Worm (Caenorhabditis elegans) whole organism, L3 larva: Measurements from ENCODE around the gene F23F1.4.

ENCODE experiments used
- ZK546.5 ChIP-seq: sonication (generic microtip); optimal IDR thresholded peaks from 2 replicates; lab custom pipeline; 2017; ENCODE audit warnings: missing biosample characterization, missing genetic modification characterization
- elt-1 ChIP-seq: fragments of 150-350 bp; optimal IDR thresholded peaks from 2 replicates; lab custom pipeline; 2014; ENCODE audit warnings: missing biosample characterization, missing genetic modification characterization
- lin-15B ChIP-seq: fragments of 150-350 bp; optimal IDR thresholded peaks from 2 replicates; lab custom pipeline; 2014; ENCODE audit warnings: missing biosample characterization, missing genetic modification characterization
- nhr-28 ChIP-seq: fragments of 150-350 bp; optimal IDR thresholded peaks from 2 replicates; lab custom pipeline; 2014; ENCODE audit warnings: missing biosample characterization, missing genetic modification characterization
- snpc-4 ChIP-seq: fragments of 150-350 bp; optimal IDR thresholded peaks from 2 replicates; lab custom pipeline; 2014; ENCODE audit warnings: missing biosample characterization, missing genetic modification characterization
- ztf-11 ChIP-seq: fragments of 150-350 bp; optimal IDR thresholded peaks from 2 replicates; lab custom pipeline; 2014; ENCODE audit warnings: missing biosample characterization, missing genetic modification characterization

DNA sequence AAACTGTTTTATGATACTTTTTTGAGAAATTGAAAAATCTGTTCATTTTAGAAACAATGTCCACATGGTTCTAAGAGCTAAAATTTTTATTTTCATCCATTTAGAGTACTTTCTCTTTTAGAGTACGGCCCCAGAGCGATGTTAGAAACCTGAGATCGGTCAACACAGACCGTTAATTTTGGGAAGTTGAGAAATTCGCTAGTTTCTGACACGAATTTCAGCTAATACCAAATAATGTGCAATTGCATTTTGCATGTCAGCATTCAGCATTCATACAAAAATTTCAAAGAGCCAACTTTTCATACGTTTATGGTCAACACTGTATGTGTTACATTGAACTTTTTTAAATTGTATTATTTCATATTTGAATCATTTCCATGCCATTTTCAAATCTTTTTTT lies 23.4 kb downstream of the F23F1.4 start:
- TF ChIP-seq ZK546.5 (tag; lab: Kevin White, UChicago) (no peak), ztf-11 (tag; lab: Kevin White, UChicago) (no peak), nhr-28 (tag; lab: Kevin White, UChicago) (no peak), lin-15B (tag; lab: Kevin White, UChicago) (no peak), snpc-4 (tag; lab: Kevin White, UChicago) (no peak), elt-1 (no peak)
